Fruit fly (Drosophila melanogaster): Measurements from ENCODE around the gene AdipoR.
A peak's percentile ranks its signal among the peaks of the same experiment; 100 is the strongest.

The AdipoR gene

dm6 chr3R:22590668-22591275, 43.1 kb upstream of the AdipoR start (continued):
- TF ChIP-seq B-H1 (GFP tag; IDR thresholded peaks at IDR 0.05) = no peak; the same call in 2 of the 3 replicates
- peak; percentile 20 for TF ChIP-seq Hmr (GFP tag; optimal IDR thresholded peaks at IDR 0.05)
- TF ChIP-seq HHEX (GFP tag; optimal IDR thresholded peaks at IDR 0.05) = peak; percentile 5
- TF ChIP-seq CG13287 (GFP tag; IDR thresholded peaks at IDR 0.05; ENCODE audit: partially characterized antibody) = no peak
- peak; percentile 85 for TF ChIP-seq Med (GFP tag)
- TF ChIP-seq ssp (GFP tag; IDR thresholded peaks at IDR 0.05) = peak; percentile 33; the same call in 1 of the 2 replicates
- peak; percentile 18 for TF ChIP-seq CG33213 (GFP tag; optimal IDR thresholded peaks at IDR 0.05)
- TF ChIP-seq CG15479 (GFP tag; optimal IDR thresholded peaks at IDR 0.05) = no peak
- TF ChIP-seq CG3838 (GFP tag; optimal IDR thresholded peaks at IDR 0.05) = no peak
- no peak for TF ChIP-seq stwl (tag; optimal IDR thresholded peaks at IDR 0.05)
- peak; percentile 35 for TF ChIP-seq CG15011 (GFP tag; optimal IDR thresholded peaks at IDR 0.05)
- TF ChIP-seq dpn (GFP tag; optimal IDR thresholded peaks at IDR 0.05) = peak; percentile 16 to 27
- no peak for TF ChIP-seq her (GFP tag; optimal IDR thresholded peaks at IDR 0.05)
- peak; percentile 32 for TF ChIP-seq Bdp1 (GFP tag; optimal IDR thresholded peaks at IDR 0.05)
- peak; percentile 28 for TF ChIP-seq CG3065 (GFP tag; optimal IDR thresholded peaks at IDR 0.05)
- TF ChIP-seq sqz (GFP tag; optimal IDR thresholded peaks at IDR 0.05) = no peak
- TF ChIP-seq Neu2 (GFP tag; optimal IDR thresholded peaks at IDR 0.05; ENCODE audit: borderline replicate concordance) = no peak
- TF ChIP-seq CG2199 (GFP tag; IDR thresholded peaks at IDR 0.05) = peak; percentile 90; the same call in 2 of the 3 replicates
- TF ChIP-seq Atf6 (GFP tag; IDR thresholded peaks at IDR 0.05) = no peak
- no peak for TF ChIP-seq lov (optimal IDR thresholded peaks at IDR 0.05)
- TF ChIP-seq lov (GFP tag; IDR thresholded peaks at IDR 0.05) = no peak
- no peak for TF ChIP-seq Hmx (GFP tag; optimal IDR thresholded peaks at IDR 0.05)
- peak; percentile 64 for TF ChIP-seq Abd-B (GFP tag; optimal IDR thresholded peaks at IDR 0.05)
- TF ChIP-seq CG11456 (GFP tag; IDR thresholded peaks at IDR 0.05) = no peak
- TF ChIP-seq Pdp1 (GFP tag; optimal IDR thresholded peaks at IDR 0.05) = peak; percentile 1 to 38
- TF ChIP-seq shn (GFP tag; optimal IDR thresholded peaks at IDR 0.05) = peak; percentile 52
- TF ChIP-seq sna (GFP tag; IDR thresholded peaks at IDR 0.05; ENCODE audit: partially characterized antibody) = no peak
- TF ChIP-seq gcm2 (GFP tag; optimal IDR thresholded peaks at IDR 0.05) = no peak
- peak; percentile 75 for TF ChIP-seq cg (GFP tag; optimal IDR thresholded peaks at IDR 0.05)
- TF ChIP-seq CG17328 (GFP tag; IDR thresholded peaks at IDR 0.05) = peak; percentile 42; the same call in 1 of the 2 replicates
- TF ChIP-seq mam (GFP tag; optimal IDR thresholded peaks at IDR 0.05) = peak; percentile 20
- no peak for TF ChIP-seq rib (GFP tag; IDR thresholded peaks at IDR 0.05)
- peak; percentile 57 for TF ChIP-seq btn (GFP tag; optimal IDR thresholded peaks at IDR 0.05)
- peak; percentile 88 for TF ChIP-seq CG17361 (GFP tag; IDR thresholded peaks at IDR 0.05)
- peak; percentile 37 for TF ChIP-seq Spps (tag; optimal IDR thresholded peaks at IDR 0.05)
- TF ChIP-seq CG2129 (GFP tag; IDR thresholded peaks at IDR 0.05; ENCODE audit: partially characterized antibody) = no peak
- no peak for TF ChIP-seq Gsc (GFP tag; IDR thresholded peaks at IDR 0.05)
- TF ChIP-seq Xrp1 (GFP tag; IDR thresholded peaks at IDR 0.05) = peak; percentile 52
- peak; percentile 56 for TF ChIP-seq CG16863 (GFP tag; optimal IDR thresholded peaks at IDR 0.05)
- TF ChIP-seq CG7963 (GFP tag; IDR thresholded peaks at IDR 0.05; ENCODE audit: partially characterized antibody) = no peak
- TF ChIP-seq CG6683 (GFP tag; optimal IDR thresholded peaks at IDR 0.05) = no peak
- no peak for TF ChIP-seq CG1792 (GFP tag; optimal IDR thresholded peaks at IDR 0.05)
- no peak for TF ChIP-seq cas (GFP tag; IDR thresholded peaks at IDR 0.05)
- peak; percentile 49 for TF ChIP-seq MTF-1 (GFP tag; optimal IDR thresholded peaks at IDR 0.05; ENCODE audit: borderline replicate concordance)
- no peak; the same call in 1 of the 2 replicates for TF ChIP-seq onecut (GFP tag; IDR thresholded peaks at IDR 0.05)
- TF ChIP-seq nom (GFP tag; optimal IDR thresholded peaks at IDR 0.05) = no peak
- TF ChIP-seq sug (tag; optimal IDR thresholded peaks at IDR 0.05) = no peak
- TF ChIP-seq CG10654 (GFP tag; optimal IDR thresholded peaks at IDR 0.05) = peak; percentile 42
- TF ChIP-seq CG3281 (GFP tag; optimal IDR thresholded peaks at IDR 0.05) = no peak
- no peak; the same call in none of the 2 replicates for TF ChIP-seq ranshi (GFP tag; IDR thresholded peaks at IDR 0.05)
